Worm (Caenorhabditis elegans): ENCODE results near the gene F37B4.15.

DNA sequence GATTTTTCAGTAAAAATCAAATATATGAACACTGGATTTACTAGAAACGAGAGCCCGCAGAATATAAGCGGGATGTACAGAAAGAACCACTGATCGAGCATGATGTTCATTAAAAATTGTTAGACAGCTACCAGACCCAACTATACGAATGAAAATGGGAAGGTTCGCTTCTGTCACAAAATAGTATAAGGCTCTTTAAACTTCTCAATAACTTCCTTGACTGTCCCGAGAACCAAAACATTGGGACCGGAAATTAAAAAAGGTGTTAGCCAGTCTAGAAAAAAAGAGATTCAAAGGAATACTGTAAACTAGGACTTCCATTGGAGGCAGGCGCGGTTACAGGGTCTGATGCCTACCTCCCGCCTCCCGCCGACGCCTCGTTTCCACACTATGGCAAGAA lies 34.2 kb upstream of the F37B4.15 start, which contains the start of gene srj-55:
- no peak for TF ChIP-seq W03F9.2 (tag; optimal IDR thresholded peaks at IDR 0.05)
- TF ChIP-seq him-1 (tag; optimal IDR thresholded peaks at IDR 0.05): no peak
- TF ChIP-seq dao-5 (tag; optimal IDR thresholded peaks at IDR 0.05): no peak
